Worm (Caenorhabditis elegans) whole organism, L4 larva: ENCODE data around the gene Y69A2AR.47.

Experiments
- T20F7.1 ChIP-seq: fragments of 200-800 bp; sonication (Bioruptor generic); optimal IDR thresholded peaks from 2 replicates; lab custom pipeline; 2018; ENCODE audit warnings: mild to moderate bottlenecking, missing genetic modification characterization, missing compliant biosample characterization
- Y48G9A.11 ChIP-seq: fragments of 200-800 bp; sonication (Bioruptor generic); IDR thresholded peaks from 2 replicates; pipeline ENCODE4 v1.3.6; 2022; ENCODE audit warnings: missing genetic modification reagents, missing genetic modification characterization, missing compliant biosample characterization
- aha-1 ChIP-seq: fragments of 150-350 bp; peaks from one replicate; lab custom pipeline; 2014; ENCODE audit warnings: missing biosample characterization, missing genetic modification characterization
- ceh-20 ChIP-seq: fragments of 200-800 bp; sonication (Bioruptor generic); IDR thresholded peaks from 2 replicates; pipeline ENCODE4 v1.3.6; 2022; ENCODE audit warnings: missing genetic modification reagents, missing genetic modification characterization, missing compliant biosample characterization
- ceh-28 ChIP-seq: fragments of 150-350 bp; optimal IDR thresholded peaks from 2 replicates; lab custom pipeline; 2014; ENCODE audit warnings: missing biosample characterization, missing genetic modification reagents, missing genetic modification characterization
- daf-16 ChIP-seq, 3 experiments: sonication (generic microtip); optimal IDR thresholded peaks; 2 replicates each; lab custom pipeline; 2016 to 2017; ENCODE audit warnings: missing genetic modification characterization in 3 of 3, missing genetic modification reagents in 3 of 3, mild to moderate bottlenecking in 2 of 3, missing compliant biosample characterization in 2 of 3, missing biosample characterization in 1 of 3, moderate library complexity in 1 of 3
- dmd-6 ChIP-seq: fragments of 200-800 bp; sonication (Bioruptor generic); IDR thresholded peaks from 2 replicates; pipeline ENCODE4 v1.3.6; 2022; ENCODE audit warnings: missing genetic modification reagents, missing genetic modification characterization, missing compliant biosample characterization
- dpl-1 ChIP-seq: fragments of 150-350 bp; optimal IDR thresholded peaks from 2 replicates; lab custom pipeline; 2014; ENCODE audit warnings: missing biosample characterization, missing genetic modification reagents, missing genetic modification characterization
- dve-1 ChIP-seq: sonication (generic microtip); optimal IDR thresholded peaks from 2 replicates; lab custom pipeline; 2017; ENCODE audit warnings: antibody characterized with exemption, mild to moderate bottlenecking, missing genetic modification characterization, missing compliant biosample characterization; ENCODE audit not compliant: insufficient read depth
- egl-43 ChIP-seq: fragments of 200-800 bp; sonication (Bioruptor generic); IDR thresholded peaks from 2 replicates; pipeline ENCODE4 v1.3.6; 2022; ENCODE audit warnings: missing genetic modification reagents, missing genetic modification characterization, missing compliant biosample characterization
- gei-8 ChIP-seq: fragments of 200-800 bp; sonication (Bioruptor generic); optimal IDR thresholded peaks from 2 replicates; lab custom pipeline; 2018; ENCODE audit warnings: mild to moderate bottlenecking, missing genetic modification characterization, missing compliant biosample characterization
- hif-1 ChIP-seq, 2 experiments: sonication (generic microtip); optimal IDR thresholded peaks; 2 replicates each; lab custom pipeline; 2016 to 2017; ENCODE audit warnings: missing compliant biosample characterization in 2 of 2, missing genetic modification characterization in 2 of 2, missing genetic modification reagents in 2 of 2, missing genotype in 2 of 2, mild to moderate bottlenecking in 1 of 2
- hlh-11 ChIP-seq: fragments of 200-800 bp; sonication (Bioruptor generic); optimal IDR thresholded peaks from 2 replicates; lab custom pipeline; 2018; ENCODE audit warnings: mild to moderate bottlenecking, missing genetic modification characterization, missing compliant biosample characterization
- jun-1 ChIP-seq: fragments of 150-350 bp; optimal IDR thresholded peaks from 2 replicates; lab custom pipeline; 2014; ENCODE audit warnings: missing biosample characterization, missing genetic modification reagents, missing genetic modification characterization
- lin-1 ChIP-seq: fragments of 200-800 bp; sonication (Bioruptor generic); IDR thresholded peaks from 2 replicates; pipeline ENCODE4 v1.3.6; 2022; ENCODE audit warnings: missing genetic modification reagents, missing genetic modification characterization, missing compliant biosample characterization
- lin-38 ChIP-seq: fragments of 200-800 bp; sonication (Bioruptor generic); IDR thresholded peaks from 2 replicates; pipeline ENCODE4 v1.3.6; 2022; ENCODE audit warnings: missing genetic modification reagents, missing genetic modification characterization, missing compliant biosample characterization
- lin-39 ChIP-seq: fragments of 150-350 bp; optimal IDR thresholded peaks from 2 replicates; lab custom pipeline; 2014; ENCODE audit warnings: missing biosample characterization, missing genetic modification reagents, missing genetic modification characterization
- madf-5 ChIP-seq, 2 experiments: fragments of 200-800 bp; sonication (Bioruptor generic); IDR thresholded peaks; 2 replicates each; pipeline ENCODE4 v1.3.6; 2022; ENCODE audit warnings: missing compliant biosample characterization in 2 of 2, missing genetic modification characterization in 2 of 2
- madf-9 ChIP-seq: fragments of 200-800 bp; sonication (Bioruptor generic); conservative IDR thresholded peaks from 2 replicates; pipeline ENCODE4 v1.3.6; 2022; ENCODE audit warnings: missing genetic modification reagents, missing genetic modification characterization, missing compliant biosample characterization
- mdl-1 ChIP-seq, 2 experiments: fragments of 150-350 bp in 1 of 2; sonication (generic microtip) in 1 of 2; optimal IDR thresholded peaks; 2 replicates each; lab custom pipeline; 2014 to 2017; ENCODE audit warnings: missing biosample characterization in 2 of 2, missing genetic modification characterization in 2 of 2
- mes-2 ChIP-seq: sonication (generic microtip); optimal IDR thresholded peaks from 2 replicates; lab custom pipeline; 2016; ENCODE audit warnings: missing genotype, mild to moderate bottlenecking, missing genetic modification characterization, missing compliant biosample characterization; ENCODE audit not compliant: poor library complexity, severe bottlenecking
- mxl-2 ChIP-seq: fragments of 200-800 bp; sonication (Bioruptor generic); conservative IDR thresholded peaks from 2 replicates; pipeline ENCODE4 v1.3.6; 2022; ENCODE audit warnings: missing genetic modification reagents, missing genetic modification characterization, missing compliant biosample characterization
- nhr-11 ChIP-seq: fragments of 150-350 bp; optimal IDR thresholded peaks from 2 replicates; lab custom pipeline; 2014; ENCODE audit warnings: missing biosample characterization, missing genetic modification characterization
- nhr-28 ChIP-seq: fragments of 150-350 bp; optimal IDR thresholded peaks from 2 replicates; lab custom pipeline; 2014; ENCODE audit warnings: missing biosample characterization, missing genetic modification characterization
- nhr-41 ChIP-seq: fragments of 200-800 bp; sonication (Bioruptor generic); IDR thresholded peaks from 2 replicates; pipeline ENCODE4 v1.3.6; 2022; ENCODE audit warnings: missing genetic modification reagents, missing genetic modification characterization, missing compliant biosample characterization
- nhr-48 ChIP-seq: sonication (generic microtip); optimal IDR thresholded peaks from 2 replicates; lab custom pipeline; 2016; ENCODE audit warnings: mild to moderate bottlenecking, missing genetic modification characterization, missing compliant biosample characterization
- php-3 ChIP-seq: fragments of 200-800 bp; sonication (Bioruptor generic); IDR thresholded peaks from 2 replicates; pipeline ENCODE4 v1.3.6; 2022; ENCODE audit warnings: missing genetic modification reagents, missing genetic modification characterization, missing compliant biosample characterization
- pqm-1 ChIP-seq: sonication (generic microtip); optimal IDR thresholded peaks from 2 replicates; lab custom pipeline; 2017; ENCODE audit warnings: missing biosample characterization, missing genetic modification characterization
- sdz-12 ChIP-seq: fragments of 200-800 bp; sonication (Bioruptor generic); optimal IDR thresholded peaks from 2 replicates; lab custom pipeline; 2018; ENCODE audit warnings: mild to moderate bottlenecking, missing genetic modification characterization, missing compliant biosample characterization
- set-16 ChIP-seq: fragments of 200-800 bp; sonication (Bioruptor generic); IDR thresholded peaks from 2 replicates; pipeline ENCODE4 v1.3.6; 2022; ENCODE audit warnings: missing genetic modification reagents, missing genetic modification characterization, missing compliant biosample characterization
- spr-3 ChIP-seq: fragments of 200-800 bp; sonication (Bioruptor generic); optimal IDR thresholded peaks from 2 replicates; lab custom pipeline; 2018; ENCODE audit warnings: mild to moderate bottlenecking, missing genetic modification characterization, missing compliant biosample characterization
- zfp-3 ChIP-seq: fragments of 200-800 bp; sonication (Bioruptor generic); conservative IDR thresholded peaks from 2 replicates; pipeline ENCODE4 v1.3.6; 2022; ENCODE audit warnings: missing genetic modification reagents, missing genetic modification characterization, missing compliant biosample characterization

Y69A2AR.47 gene

DNA sequence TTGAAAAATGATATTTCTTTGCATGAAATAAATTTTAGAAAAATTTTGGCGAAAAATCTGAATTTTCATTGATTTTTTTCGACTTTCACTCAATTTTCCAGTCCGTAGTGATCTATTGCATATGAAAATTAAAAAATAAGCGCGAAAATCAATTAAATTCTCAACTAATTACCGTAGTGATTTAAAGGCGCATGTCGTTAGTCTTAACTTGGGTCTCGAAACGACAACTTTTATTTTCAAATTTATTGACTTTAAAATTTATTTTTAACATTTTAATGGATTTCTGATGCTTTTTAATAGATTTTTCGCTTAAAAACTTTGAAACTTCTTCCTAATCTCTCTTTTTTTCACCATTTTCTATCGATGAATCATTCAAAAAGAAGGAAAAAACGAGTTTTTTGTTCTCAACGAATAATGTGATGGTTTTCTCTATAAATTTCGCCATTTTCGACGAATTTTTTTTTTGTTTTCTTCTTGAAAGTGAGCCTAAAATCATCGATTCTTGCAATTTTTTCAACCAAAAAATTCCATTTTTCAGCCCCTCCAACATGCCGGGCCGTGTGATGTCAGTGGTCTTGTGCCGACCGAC lies 10.1 kb downstream of the Y69A2AR.47 start, which contains the start of gene vamp-7 (continued):
- peak; percentile 3 for TF ChIP-seq mes-2 (tag; lab: Kevin White, UChicago)
- TF ChIP-seq zfp-3 (GFP tag; lab: Robert Waterston, UW): 0 out of 2 replicates have a peak, but pooled peaks have one; percentile 40
- peak; percentile 11 for TF ChIP-seq sdz-12 (GFP tag; lab: Kevin White, UChicago)

DNA sequence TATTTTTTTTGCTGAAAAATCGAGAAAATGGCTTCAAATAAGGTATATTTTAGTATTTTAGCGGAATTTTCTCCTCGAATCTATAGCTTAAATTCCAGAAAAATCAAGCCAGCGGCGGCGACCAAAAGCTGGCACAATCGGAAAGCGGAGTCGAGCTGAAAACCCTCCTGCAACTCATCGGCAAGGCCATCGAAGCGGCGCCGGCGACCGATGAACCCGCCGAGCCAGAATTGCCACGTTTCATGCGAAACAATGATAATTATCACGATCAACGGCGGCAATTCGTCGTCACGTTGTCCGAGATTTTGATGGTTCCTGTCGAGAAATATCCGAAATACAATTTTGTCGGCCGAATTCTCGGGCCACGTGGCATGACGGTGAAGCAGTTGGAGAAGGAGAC lies 12.9 kb downstream of the Y69A2AR.47 start, which contains the start of gene Y69A2AR.32:
Gene Y69A2AR.32 (plus strand): TSS at position 28 of the 400 bp plus-strand sequence.
- TF ChIP-seq Y48G9A.11 (GFP tag; lab: Robert Waterston, UW) (no peak), set-16 (GFP tag; lab: Robert Waterston, UW) (peak; percentile 78), egl-43 (GFP tag; lab: Robert Waterston, UW) (peak; percentile 26; the same call in 1 of the 2 replicates)
- TF ChIP-seq, all 104 proteins: peak for 2

DNA sequence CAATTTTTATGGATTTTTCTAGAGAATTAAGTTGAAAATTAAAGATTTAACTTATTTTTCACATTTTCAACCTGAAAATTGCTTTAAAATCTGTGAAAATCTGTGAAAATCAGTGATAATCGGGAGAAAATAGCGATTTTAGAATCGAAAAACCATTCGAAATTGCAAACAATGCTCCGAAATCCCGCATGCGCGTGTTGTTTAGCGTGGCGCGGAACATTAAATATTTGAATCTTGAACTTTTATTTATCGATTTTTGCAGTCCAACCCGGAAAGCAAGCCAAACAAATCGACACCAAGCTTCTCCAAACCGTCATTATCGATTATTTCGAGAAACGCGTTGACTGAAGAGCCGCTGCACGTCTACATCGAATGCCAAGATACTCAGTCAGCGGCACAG lies 13.5 kb downstream of the Y69A2AR.47 start:
- TF ChIP-seq T20F7.1 (peak; percentile 45), Y48G9A.11 (GFP tag; lab: Robert Waterston, UW) (peak; percentile 94), ceh-28 (peak; percentile 29), pqm-1 (tag; lab: Kevin White, UChicago) (no peak), gei-8 (GFP tag; lab: Kevin White, UChicago) (no peak), hlh-11 (tag; lab: Kevin White, UChicago) (no peak), nhr-11 (tag; lab: Kevin White, UChicago) (no peak), lin-1 (GFP tag; lab: Robert Waterston, UW) (no peak), dmd-6 (GFP tag; lab: Robert Waterston, UW) (no peak)

DNA sequence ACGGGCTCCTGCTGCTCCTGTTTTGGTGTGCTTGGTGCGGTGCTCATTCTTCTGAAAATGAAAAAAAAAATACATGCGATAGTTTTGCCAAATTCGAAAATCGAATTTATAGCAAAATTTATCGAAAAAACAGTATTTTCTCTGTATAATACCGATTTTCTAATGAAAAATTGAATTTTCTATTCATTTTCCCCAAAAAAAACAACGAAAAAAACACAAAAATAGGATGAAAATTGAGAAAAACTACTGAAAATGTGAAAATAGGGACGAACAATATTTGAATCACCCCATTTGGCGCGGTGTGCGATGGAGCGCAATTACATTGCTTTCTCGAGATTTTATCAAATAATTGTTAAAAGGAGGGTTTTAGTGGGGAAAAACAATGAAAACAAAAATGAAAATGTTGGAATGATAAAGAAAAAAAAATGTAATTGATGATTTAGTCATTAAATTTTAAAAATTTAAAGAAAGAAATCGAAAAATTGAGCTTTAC lies 15.5 kb downstream of the Y69A2AR.47 start, which contains the start of gene Y69A2AR.28:
Gene Y69A2AR.28 (minus strand): TSS at position 51 of the 493 bp plus-strand sequence.
- TF ChIP-seq hif-1 (tag; optimal IDR thresholded peaks at IDR 0.05; lab: Kevin White, UChicago) (no peak), mes-2 (tag; lab: Kevin White, UChicago) (peak; percentile 12), aha-1 (tag; lab: Kevin White, UChicago) (peak; percentile 5), ceh-20 (GFP tag; lab: Robert Waterston, UW) (no peak), dpl-1 (peak; percentile 32), lin-38 (GFP tag; lab: Robert Waterston, UW) (peak; percentile 55), madf-5 (GFP tag; IDR thresholded peaks at IDR 0.05; lab: Robert Waterston, UW) (no peak)
- TF ChIP-seq, all 104 proteins: peak for 4

DNA sequence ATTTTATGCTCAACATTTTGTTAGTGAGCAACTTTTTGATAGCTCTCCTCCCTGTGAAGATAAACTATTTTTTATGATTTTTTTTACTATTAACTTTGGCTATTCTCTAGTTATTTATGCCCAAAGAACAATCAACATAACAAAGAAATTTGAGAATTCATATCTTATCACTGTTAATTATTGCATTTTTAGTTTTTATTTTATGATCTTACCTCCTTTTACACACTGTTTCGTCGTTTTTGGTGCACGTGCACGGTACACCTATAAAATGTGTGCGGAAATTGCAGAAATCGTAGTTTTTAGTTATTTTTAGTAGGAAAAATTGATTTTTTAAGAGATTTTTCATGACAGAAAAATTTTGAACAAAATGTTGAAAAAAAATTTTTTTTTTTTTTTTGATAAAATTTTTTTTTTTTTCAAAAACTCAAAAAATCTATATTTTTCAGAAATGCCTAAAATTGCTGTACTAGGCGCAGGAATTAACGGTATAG lies 16.3 kb downstream of the Y69A2AR.47 start, which contains the start of gene daao-1:
Gene daao-1 (plus strand): TSS at position 441 of the 491 bp plus-strand sequence.
- TF ChIP-seq ceh-28: no peak
- TF ChIP-seq mdl-1 (tag; optimal IDR thresholded peaks at IDR 0.05; lab: Kevin White, UChicago): no peak
- no peak for TF ChIP-seq jun-1 (tag; lab: Kevin White, UChicago)
- peak; percentile 40 for TF ChIP-seq nhr-28 (tag; lab: Kevin White, UChicago)
- TF ChIP-seq php-3 (GFP tag; lab: Robert Waterston, UW): peak; percentile 74
- TF ChIP-seq madf-9 (GFP tag; lab: Robert Waterston, UW): no peak
- no peak for TF ChIP-seq hlh-11 (tag; lab: Kevin White, UChicago)
- TF ChIP-seq spr-3 (GFP tag; lab: Kevin White, UChicago): no peak
- TF ChIP-seq dve-1 (tag; lab: Kevin White, UChicago): peak; percentile 49
- no peak for TF ChIP-seq daf-16 (GFP tag; optimal IDR thresholded peaks at IDR 0.05; lab: Kevin White, UChicago)
- peak; percentile 38 for TF ChIP-seq daf-16 (tag; optimal IDR thresholded peaks at IDR 0.05; lab: Kevin White, UChicago)
- TF ChIP-seq set-16 (GFP tag; lab: Robert Waterston, UW): no peak
- no peak for TF ChIP-seq mxl-2
- peak; percentile 6 for TF ChIP-seq nhr-48 (tag; lab: Kevin White, UChicago)
- no peak for TF ChIP-seq lin-39 (tag; lab: Kevin White, UChicago)
- TF ChIP-seq sdz-12 (GFP tag; lab: Kevin White, UChicago): no peak
- no peak for TF ChIP-seq nhr-41 (GFP tag; lab: Robert Waterston, UW)
